Worm (Caenorhabditis elegans) whole organism, mixed stage, embryonic: ENCODE data around the gene lin-14.

ENCODE experiments used
- blmp-1 ChIP-seq: fragments of 150-350 bp; optimal IDR thresholded peaks from 2 replicates; lab custom pipeline; 2014; ENCODE audit warnings: missing biosample characterization, missing genetic modification characterization
- ceh-43 ChIP-seq: fragments of 200-800 bp; sonication (Bioruptor generic); optimal IDR thresholded peaks from 2 replicates; lab custom pipeline; 2018; ENCODE audit warnings: mild to moderate bottlenecking, missing genetic modification characterization, moderate library complexity, missing compliant biosample characterization
- elt-3 ChIP-seq: fragments of 150-350 bp; optimal IDR thresholded peaks from 2 replicates; lab custom pipeline; 2014; ENCODE audit warnings: missing biosample characterization, missing genetic modification characterization
- lin-13 ChIP-seq: fragments of 150-350 bp; optimal IDR thresholded peaks from 2 replicates; lab custom pipeline; 2014; ENCODE audit warnings: missing biosample characterization, missing genetic modification characterization
- lin-32 ChIP-seq: fragments of 200-800 bp; sonication (Bioruptor generic); optimal IDR thresholded peaks from 2 replicates; lab custom pipeline; 2018; ENCODE audit warnings: mild to moderate bottlenecking, missing genetic modification characterization, missing compliant biosample characterization
- lsy-2 ChIP-seq: fragments of 150-350 bp; optimal IDR thresholded peaks from 2 replicates; lab custom pipeline; 2014; ENCODE audit warnings: missing biosample characterization, missing genetic modification characterization
- mab-5 ChIP-seq: fragments of 150-350 bp; optimal IDR thresholded peaks from 2 replicates; lab custom pipeline; 2014; ENCODE audit warnings: missing biosample characterization, missing genetic modification characterization
- nhr-12 ChIP-seq: fragments of 150-350 bp; optimal IDR thresholded peaks from 2 replicates; lab custom pipeline; 2014; ENCODE audit warnings: missing biosample characterization, missing genetic modification characterization
- nhr-237 ChIP-seq: fragments of 150-350 bp; optimal IDR thresholded peaks from 2 replicates; lab custom pipeline; 2014; ENCODE audit warnings: missing biosample characterization, missing genetic modification characterization
- nhr-76 ChIP-seq: sonication (generic microtip); optimal IDR thresholded peaks from 2 replicates; lab custom pipeline; 2017; ENCODE audit warnings: missing biosample characterization, missing genetic modification characterization
- pha-4 ChIP-seq: fragments of 150-350 bp; optimal IDR thresholded peaks from 2 replicates; lab custom pipeline; 2018; ENCODE audit warnings: missing biosample characterization, missing genetic modification reagents, missing genetic modification characterization
- unc-120 ChIP-seq: sonication (generic microtip); optimal IDR thresholded peaks from 2 replicates; lab custom pipeline; 2017; ENCODE audit warnings: missing genetic modification characterization, missing compliant biosample characterization; ENCODE audit not compliant: poor library complexity, severe bottlenecking
- ztf-11 ChIP-seq: fragments of 150-350 bp; optimal IDR thresholded peaks from 2 replicates; lab custom pipeline; 2014; ENCODE audit warnings: missing biosample characterization, missing genetic modification characterization

ce11 chrX:11480032-11480431 lies 14.7 kb downstream of the lin-14 start:
- TF ChIP-seq lsy-2 (no peak), mab-5 (tag; lab: Kevin White, UChicago) (no peak), ztf-11 (tag; lab: Kevin White, UChicago) (no peak), lin-13 (tag; lab: Kevin White, UChicago) (no peak), pha-4 (tag; lab: Kevin White, UChicago) (no peak), ceh-43 (GFP tag; lab: Kevin White, UChicago) (no peak), elt-3 (tag; lab: Kevin White, UChicago) (no peak), nhr-76 (tag; lab: Kevin White, UChicago) (no peak), lin-32 (GFP tag; lab: Kevin White, UChicago) (no peak), blmp-1 (tag; lab: Kevin White, UChicago) (no peak), unc-120 (tag; lab: Kevin White, UChicago) (no peak), nhr-237 (tag; lab: Kevin White, UChicago) (no peak), nhr-12 (no peak)
